Fruit fly (Drosophila melanogaster): Measurements from ENCODE around the gene Setx.

- TF ChIP-seq CG17806 (tag; optimal IDR thresholded peaks at IDR 0.05) (no peak), CG8159 (tag; optimal IDR thresholded peaks at IDR 0.05) (no peak), EcR (GFP tag; optimal IDR thresholded peaks at IDR 0.05) (no peak), CG34367 (tag; optimal IDR thresholded peaks at IDR 0.05) (no peak), CG32121 (GFP tag; IDR thresholded peaks at IDR 0.05) (no peak), Pif1B (GFP tag; optimal IDR thresholded peaks at IDR 0.05) (no peak), rn (GFP tag; IDR thresholded peaks at IDR 0.05) (no peak), CG10348 (GFP tag; IDR thresholded peaks at IDR 0.05) (no peak), fd96Ca (GFP tag; IDR thresholded peaks at IDR 0.05) (no peak), CG8301 (tag; optimal IDR thresholded peaks at IDR 0.05) (no peak), gl (tag; optimal IDR thresholded peaks at IDR 0.05) (no peak), CG12605 (GFP tag; IDR thresholded peaks at IDR 0.05) (no peak), CG15710 (tag; optimal IDR thresholded peaks at IDR 0.05) (no peak)
Measured at dm6 chr3L:8180464-8181137, 43.3 kb upstream of the Setx start, which contains the start of the genes mthl7 and Uxs.
